Fruit fly (Drosophila melanogaster) whole organism, embryonic: ENCODE data around the gene kis.
A peak's percentile ranks its signal among the peaks of the same experiment; 100 is the strongest.

Experiments
- Awh ChIP-seq: fragments of 200-800 bp; sonication (Bioruptor generic); IDR thresholded peaks from 2 replicates; pipeline ENCODE4, ENCODE4 v1.3.6; 2022; ENCODE audit warnings: missing biosample characterization, missing genetic modification characterization
- BtbVII ChIP-seq: fragments of 200-800 bp; sonication (Bioruptor generic); optimal IDR thresholded peaks from 3 replicates; lab custom pipeline; 2017; ENCODE audit warnings: missing biosample characterization, mild to moderate bottlenecking, missing genetic modification characterization
- CG10543 ChIP-seq: fragments of 200-800 bp; sonication (Bioruptor generic); optimal IDR thresholded peaks from 3 replicates; lab custom pipeline; 2017; ENCODE audit warnings: missing biosample characterization, mild to moderate bottlenecking, missing genetic modification characterization, moderate library complexity
- CG11085 ChIP-seq: fragments of 200-800 bp; sonication (Bioruptor generic); IDR thresholded peaks from 2 replicates; pipeline ENCODE4 v1.3.6; 2022; ENCODE audit warnings: missing biosample characterization, missing genetic modification characterization
- CG11247 ChIP-seq: fragments of 200-800 bp; sonication (Bioruptor generic); IDR thresholded peaks from 2 replicates; pipeline ENCODE4 v1.3.6; 2022; ENCODE audit warnings: missing biosample characterization, missing genetic modification characterization
- CG17328 ChIP-seq: fragments of 200-800 bp; sonication (Bioruptor generic); IDR thresholded peaks from 2 replicates; pipeline ENCODE4 v1.3.6; 2022; ENCODE audit warnings: missing biosample characterization, missing genetic modification characterization
- CG17385 ChIP-seq: fragments of 200-800 bp; sonication (Bioruptor generic); optimal IDR thresholded peaks from 3 replicates; lab custom pipeline; 2018; ENCODE audit warnings: missing biosample characterization, mild to moderate bottlenecking, missing genetic modification characterization
- CG1792 ChIP-seq: fragments of 200-800 bp; sonication (Bioruptor generic); optimal IDR thresholded peaks from 2 replicates; lab custom pipeline; 2016; ENCODE audit warnings: missing biosample characterization, missing genetic modification characterization
- CG18619 ChIP-seq: fragments of 200-800 bp; sonication (Bioruptor generic); optimal IDR thresholded peaks from 3 replicates; lab custom pipeline; 2017; ENCODE audit warnings: missing biosample characterization, mild to moderate bottlenecking, missing genetic modification characterization
- CG2120 ChIP-seq: fragments of 200-800 bp; sonication (Bioruptor generic); optimal IDR thresholded peaks from 3 replicates; lab custom pipeline; 2016; ENCODE audit warnings: missing biosample characterization, missing genetic modification characterization
- CG2889 ChIP-seq: fragments of 200-800 bp; sonication (Bioruptor generic); IDR thresholded peaks from 3 replicates; pipeline ENCODE4 v1.3.6; 2022; ENCODE audit warnings: missing biosample characterization, missing genetic modification characterization
- CG31441 ChIP-seq: fragments of 200-800 bp; sonication (Bioruptor generic); IDR thresholded peaks from 2 replicates; pipeline ENCODE4 v1.3.6; 2022; ENCODE audit warnings: missing biosample characterization, missing genetic modification characterization
- CG3726 ChIP-seq: fragments of 200-800 bp; sonication (Bioruptor generic); IDR thresholded peaks from 3 replicates; pipeline ENCODE4, ENCODE4 v1.3.6; 2022; ENCODE audit warnings: missing biosample characterization, missing genetic modification characterization
- CG4730 ChIP-seq: fragments of 200-800 bp; sonication (Bioruptor generic); IDR thresholded peaks from 2 replicates; pipeline ENCODE4 v1.3.6; 2022; ENCODE audit warnings: missing biosample characterization, missing genetic modification characterization
- CG4854 ChIP-seq: fragments of 200-800 bp; sonication (Bioruptor generic); optimal IDR thresholded peaks from 2 replicates; lab custom pipeline; 2016; ENCODE audit warnings: missing biosample characterization, missing genetic modification characterization, inconsistent platforms
- CG5953 ChIP-seq: fragments of 200-800 bp; sonication (Bioruptor generic); IDR thresholded peaks from 2 replicates; pipeline ENCODE4 v1.3.6; 2022; ENCODE audit warnings: missing biosample characterization, missing genetic modification characterization
- CG7556 ChIP-seq: fragments of 200-800 bp; sonication (Bioruptor generic); optimal IDR thresholded peaks from 2 replicates; lab custom pipeline; 2017; ENCODE audit warnings: missing biosample characterization, mild to moderate bottlenecking, missing genetic modification characterization
- CG7928 ChIP-seq: fragments of 200-800 bp; sonication (Bioruptor generic); optimal IDR thresholded peaks from 2 replicates; lab custom pipeline; 2017; ENCODE audit warnings: missing biosample characterization, mild to moderate bottlenecking, missing genetic modification characterization
- Gsc ChIP-seq: fragments of 200-800 bp; sonication (Bioruptor generic); IDR thresholded peaks from 2 replicates; pipeline ENCODE4 v1.3.6; 2022; ENCODE audit warnings: missing biosample characterization, missing genetic modification characterization
- HmgZ ChIP-seq: fragments of 200-800 bp; sonication (Bioruptor generic); optimal IDR thresholded peaks from 2 replicates; lab custom pipeline; 2018; ENCODE audit warnings: missing biosample characterization, mild to moderate bottlenecking, missing genetic modification characterization
- Hmx ChIP-seq: fragments of 200-800 bp; sonication (Bioruptor generic); optimal IDR thresholded peaks from 2 replicates; lab custom pipeline; 2016; ENCODE audit warnings: missing biosample characterization, missing genetic modification characterization
- Hr3 ChIP-seq: fragments of 200-800 bp; sonication (Bioruptor generic); optimal IDR thresholded peaks from 3 replicates; lab custom pipeline; 2016; ENCODE audit warnings: missing biosample characterization, missing genetic modification characterization
- Lhr ChIP-seq: fragments of 200-800 bp; sonication (Bioruptor generic); optimal IDR thresholded peaks from 3 replicates; lab custom pipeline; 2017; ENCODE audit warnings: mild to moderate bottlenecking, missing biosample characterization, missing genetic modification reagents, missing genetic modification characterization
- Mes4 ChIP-seq: fragments of 200-800 bp; sonication (Bioruptor generic); optimal IDR thresholded peaks from 2 replicates; lab custom pipeline; 2016; ENCODE audit warnings: missing biosample characterization, missing genetic modification characterization
- Myb ChIP-seq: fragments of 200-800 bp; sonication (Bioruptor generic); optimal IDR thresholded peaks from 2 replicates; lab custom pipeline; 2016; ENCODE audit warnings: missing biosample characterization, missing genetic modification characterization
- NC2α ChIP-seq: fragments of 200-800 bp; sonication (Bioruptor generic); optimal IDR thresholded peaks from 2 replicates; lab custom pipeline; 2016; ENCODE audit warnings: missing biosample characterization, missing genetic modification characterization
- NfI ChIP-seq: fragments of 200-800 bp; sonication (Bioruptor generic); optimal IDR thresholded peaks from 3 replicates; lab custom pipeline; 2018; ENCODE audit warnings: missing biosample characterization, mild to moderate bottlenecking, missing genetic modification characterization, moderate library complexity
- Oli ChIP-seq: fragments of 200-800 bp; sonication (Bioruptor generic); optimal IDR thresholded peaks from 2 replicates; lab custom pipeline; 2018; ENCODE audit warnings: missing biosample characterization, mild to moderate bottlenecking, missing genetic modification characterization, moderate library complexity
- Six4 ChIP-seq: fragments of 200-800 bp; sonication (Bioruptor generic); optimal IDR thresholded peaks from 2 replicates; lab custom pipeline; 2016; ENCODE audit warnings: missing biosample characterization, missing genetic modification characterization
- Usf ChIP-seq: fragments of 200-800 bp; sonication (Bioruptor generic); optimal IDR thresholded peaks from 2 replicates; lab custom pipeline; 2017; ENCODE audit warnings: missing genotype, missing biosample characterization, missing genetic modification characterization
- bigmax ChIP-seq: fragments of 200-800 bp; sonication (Bioruptor generic); optimal IDR thresholded peaks from 2 replicates; lab custom pipeline; 2018; ENCODE audit warnings: missing biosample characterization, mild to moderate bottlenecking, missing genetic modification characterization
- cas ChIP-seq: fragments of 200-800 bp; sonication (Bioruptor generic); IDR thresholded peaks from 2 replicates; pipeline ENCODE4 v1.3.6; 2022; ENCODE audit warnings: missing biosample characterization, missing genetic modification characterization
- crp ChIP-seq, 2 experiments: fragments of 200-800 bp; sonication (Bioruptor generic); optimal IDR thresholded peaks; 2 replicates in 1 of 2; 3 replicates in 1 of 2; lab custom pipeline; 2017; ENCODE audit warnings: missing biosample characterization in 2 of 2, missing genetic modification characterization in 2 of 2, mild to moderate bottlenecking in 1 of 2, moderate library complexity in 1 of 2
- disco-r ChIP-seq: fragments of 200-800 bp; sonication (Bioruptor generic); optimal IDR thresholded peaks from 2 replicates; lab custom pipeline; 2016; ENCODE audit warnings: missing biosample characterization, missing genetic modification characterization
- dpn ChIP-seq, 2 experiments: fragments of 200-800 bp; sonication (Bioruptor generic); optimal IDR thresholded peaks; 3 replicates each; lab custom pipeline; 2016; ENCODE audit warnings: missing biosample characterization in 2 of 2, missing genetic modification characterization in 2 of 2
- dysf ChIP-seq: fragments of 200-800 bp; sonication (Bioruptor generic); IDR thresholded peaks from 3 replicates; pipeline ENCODE4 v1.3.6; 2022; ENCODE audit warnings: missing biosample characterization, missing genetic modification characterization
- esg ChIP-seq: fragments of 200-800 bp; sonication (Bioruptor generic); conservative IDR thresholded peaks from 2 replicates; pipeline ENCODE4 v1.3.6; 2022; ENCODE audit warnings: missing biosample characterization, missing genetic modification characterization
- gcm ChIP-seq: fragments of 200-800 bp; sonication (Bioruptor generic); optimal IDR thresholded peaks from 2 replicates; lab custom pipeline; 2019; ENCODE audit warnings: missing biosample characterization, mild to moderate bottlenecking, missing genetic modification characterization, moderate library complexity
- gt ChIP-seq: fragments of 200-800 bp; sonication (Bioruptor generic); IDR thresholded peaks from 2 replicates; pipeline ENCODE4 v1.3.6; 2022; ENCODE audit warnings: missing biosample characterization, missing genetic modification characterization
- hbn ChIP-seq: fragments of 200-800 bp; sonication (Bioruptor generic); IDR thresholded peaks from 2 replicates; pipeline ENCODE4 v1.3.6; 2022; ENCODE audit warnings: missing biosample characterization, missing genetic modification characterization; ENCODE audit not compliant: partially characterized antibody
- ken ChIP-seq: fragments of 200-800 bp; sonication (Bioruptor generic); IDR thresholded peaks from 3 replicates; pipeline ENCODE4 v1.3.6; 2022; ENCODE audit warnings: missing biosample characterization, missing genetic modification characterization
- nau ChIP-seq: fragments of 200-800 bp; sonication (Bioruptor generic); optimal IDR thresholded peaks from 3 replicates; lab custom pipeline; 2017; ENCODE audit warnings: missing biosample characterization, mild to moderate bottlenecking, missing genetic modification characterization, missing genetic modification reagents
- otp ChIP-seq: fragments of 200-800 bp; sonication (Bioruptor generic); IDR thresholded peaks from 3 replicates; pipeline ENCODE4, ENCODE4 v1.3.6; 2022; ENCODE audit warnings: missing biosample characterization, missing genetic modification characterization
- pnt ChIP-seq: fragments of 200-800 bp; sonication (Bioruptor generic); optimal IDR thresholded peaks from 3 replicates; lab custom pipeline; 2016; ENCODE audit warnings: missing biosample characterization, missing genetic modification characterization
- slp2 ChIP-seq: fragments of 200-800 bp; sonication (Bioruptor generic); optimal IDR thresholded peaks from 2 replicates; lab custom pipeline; 2016; ENCODE audit warnings: missing biosample characterization, missing genetic modification characterization
- stc ChIP-seq: fragments of 200-800 bp; sonication (Bioruptor generic); IDR thresholded peaks from 2 replicates; pipeline ENCODE4 v1.3.6; 2022; ENCODE audit warnings: missing biosample characterization, missing genetic modification characterization
- toy ChIP-seq: fragments of 200-800 bp; sonication (Bioruptor generic); IDR thresholded peaks from 2 replicates; pipeline ENCODE4 v1.3.6; 2022; ENCODE audit warnings: missing biosample characterization, missing genetic modification characterization
- vfl ChIP-seq: fragments of 200-800 bp; sonication (Bioruptor generic); optimal IDR thresholded peaks from 2 replicates; lab custom pipeline; 2016; ENCODE audit warnings: missing biosample characterization, missing genetic modification characterization
- vvl ChIP-seq: fragments of 200-800 bp; sonication (Bioruptor generic); IDR thresholded peaks from 2 replicates; pipeline ENCODE4 v1.3.6; 2022; ENCODE audit warnings: missing biosample characterization, missing genetic modification characterization
- zen ChIP-seq: fragments of 200-800 bp; sonication (Bioruptor generic); optimal IDR thresholded peaks from 3 replicates; lab custom pipeline; 2018; ENCODE audit warnings: missing biosample characterization, mild to moderate bottlenecking, missing genetic modification characterization, moderate library complexity

Gene kis

DNA sequence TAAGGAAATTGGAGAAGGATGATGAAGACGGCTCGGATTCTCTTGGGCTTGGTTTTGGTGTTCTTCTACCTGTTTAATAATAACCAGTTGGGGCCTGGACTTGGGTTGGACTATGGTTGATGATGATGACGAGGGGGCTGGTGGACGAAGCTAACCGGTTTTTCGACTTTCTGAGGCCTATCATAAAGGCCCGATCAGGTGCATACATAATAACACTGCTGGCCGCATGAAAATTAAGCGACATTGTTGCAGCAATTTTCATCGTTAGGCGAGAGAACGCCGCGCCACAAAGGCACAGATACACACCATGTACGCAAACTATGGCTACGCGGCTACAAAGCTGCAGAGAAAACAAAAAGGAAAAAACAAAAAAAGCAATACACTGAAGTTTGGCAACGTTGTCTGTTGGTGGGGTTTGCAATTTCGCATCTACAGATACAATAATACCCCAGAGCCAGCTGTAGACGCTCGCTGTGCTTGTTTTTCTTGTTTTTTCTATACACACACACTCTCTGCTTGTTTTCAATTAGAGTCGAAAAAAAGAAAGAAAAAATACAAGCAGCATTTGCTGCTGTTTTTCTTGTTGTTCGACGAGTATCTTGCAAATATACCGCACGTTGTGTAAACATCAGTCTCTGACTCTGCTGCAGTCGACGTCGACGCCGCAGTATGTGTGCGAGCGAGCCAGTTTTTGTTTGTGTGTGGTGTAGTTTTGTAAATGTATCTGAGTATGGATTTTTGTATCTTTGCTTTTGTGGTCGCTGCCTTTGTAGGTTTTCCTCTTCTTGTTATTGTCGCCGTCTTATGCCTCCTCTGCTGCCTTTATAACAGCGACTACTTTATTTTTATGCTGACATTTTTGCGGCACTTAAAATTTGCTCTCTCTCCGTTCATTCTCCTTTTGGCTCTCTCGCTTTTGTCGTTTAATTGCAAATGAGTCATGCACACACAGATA, 84.2 kb downstream of the kis start (continued):
- peak; percentile 68 for TF ChIP-seq NfI (GFP tag; lab: Kevin White, UChicago)
- no peak for TF ChIP-seq CG4730
- peak in 1 of 2 experiments; percentile 47 for TF ChIP-seq crp (GFP tag; optimal IDR thresholded peaks at IDR 0.05; lab: Kevin White, UChicago)
- TF ChIP-seq Hr3: no peak
- TF ChIP-seq CG11085 (GFP tag; lab: Robert Waterston, UW): no peak
- TF ChIP-seq Mes4 (GFP tag; lab: Kevin White, UChicago): peak; percentile 49
- peak; percentile 78 for TF ChIP-seq CG1792 (GFP tag; lab: Kevin White, UChicago)
- TF ChIP-seq CG17328 (GFP tag; lab: Robert Waterston, UW): no peak
- no peak for TF ChIP-seq Usf (GFP tag; lab: Kevin White, UChicago)
- no peak for TF ChIP-seq dysf (GFP tag; lab: Robert Waterston, UW)
- peak; percentile 65 for TF ChIP-seq CG2120 (GFP tag; lab: Kevin White, UChicago)
- TF ChIP-seq CG5953 (GFP tag; lab: Robert Waterston, UW): no peak
- TF ChIP-seq CG31441 (GFP tag; lab: Robert Waterston, UW): no peak
- TF ChIP-seq nau (GFP tag; lab: Kevin White, UChicago): peak; percentile 91
- peak; percentile 81 for TF ChIP-seq CG18619
- TF ChIP-seq vvl (GFP tag; lab: Robert Waterston, UW): no peak
- peak; percentile 88 for TF ChIP-seq BtbVII (GFP tag; lab: Kevin White, UChicago)
- peak; percentile 3 for TF ChIP-seq Oli (tag; lab: Kevin White, UChicago)
- no peak for TF ChIP-seq gt
- TF ChIP-seq CG4854: peak; percentile 56
- no peak for TF ChIP-seq cas (GFP tag; lab: Robert Waterston, UW)
- TF ChIP-seq ken: no peak
- no peak for TF ChIP-seq stc (GFP tag; lab: Robert Waterston, UW)
- no peak for TF ChIP-seq Awh (GFP tag; lab: Robert Waterston, UW)
- peak; percentile 58 for TF ChIP-seq bigmax (GFP tag; lab: Kevin White, UChicago)
- no peak for TF ChIP-seq hbn
- peak; percentile 39 for TF ChIP-seq vfl (GFP tag; lab: Kevin White, UChicago)
- no peak for TF ChIP-seq toy (GFP tag; lab: Robert Waterston, UW)
- TF ChIP-seq Six4 (GFP tag; lab: Kevin White, UChicago): peak; percentile 14
- no peak for TF ChIP-seq slp2 (GFP tag; lab: Kevin White, UChicago)
- TF ChIP-seq CG3726: no peak
- TF ChIP-seq dpn (GFP tag; optimal IDR thresholded peaks at IDR 0.05; lab: Kevin White, UChicago): peak in 1 of 2 experiments; percentile 4
- TF ChIP-seq otp: no peak
- peak; percentile 41 for TF ChIP-seq disco-r (GFP tag; lab: Kevin White, UChicago)
- peak; percentile 52 for TF ChIP-seq gcm (GFP tag; lab: Kevin White, UChicago)
- peak; percentile 47 for TF ChIP-seq Myb (GFP tag; lab: Kevin White, UChicago)
- peak; percentile 55 for TF ChIP-seq zen (tag; lab: Kevin White, UChicago)
- TF ChIP-seq CG10543 (GFP tag; lab: Kevin White, UChicago): peak; percentile 97
- TF ChIP-seq CG17385 (GFP tag; lab: Kevin White, UChicago): peak; percentile 87
- no peak for TF ChIP-seq Lhr (GFP tag; lab: Kevin White, UChicago)
- TF ChIP-seq CG2889 (GFP tag; lab: Robert Waterston, UW): no peak
- no peak for TF ChIP-seq esg (GFP tag; lab: Robert Waterston, UW)
- no peak for TF ChIP-seq CG7928 (GFP tag; lab: Kevin White, UChicago)
- peak; percentile 41 for TF ChIP-seq NC2α
- TF ChIP-seq Hmx (GFP tag; lab: Kevin White, UChicago): no peak
- peak; percentile 80 for TF ChIP-seq CG7556 (GFP tag; lab: Kevin White, UChicago)
- no peak for TF ChIP-seq pnt
- peak; percentile 89 for TF ChIP-seq HmgZ (tag; lab: Kevin White, UChicago)
- TF ChIP-seq CG11247 (GFP tag; lab: Robert Waterston, UW): no peak
- no peak for TF ChIP-seq Gsc (GFP tag; lab: Robert Waterston, UW)
